Worm (Caenorhabditis elegans) whole organism, L3 larva: ENCODE results near the gene Y46D2A.1.

Experiments used
- daf-12 ChIP-seq: fragments of 150-350 bp; optimal IDR thresholded peaks from 2 replicates; lab custom pipeline; 2014; ENCODE audit warnings: missing biosample characterization, missing genetic modification reagents, missing genetic modification characterization
- egl-27 ChIP-seq: sonication (generic microtip); optimal IDR thresholded peaks from 4 replicates; lab custom pipeline; 2017; ENCODE audit warnings: missing biosample characterization, missing genetic modification reagents, missing genetic modification characterization
- lin-15B ChIP-seq: fragments of 150-350 bp; optimal IDR thresholded peaks from 2 replicates; lab custom pipeline; 2014; ENCODE audit warnings: missing biosample characterization, missing genetic modification characterization
- mdl-1 ChIP-seq: fragments of 150-350 bp; optimal IDR thresholded peaks from 2 replicates; lab custom pipeline; 2014; ENCODE audit warnings: missing biosample characterization, missing genetic modification characterization
- pha-4 ChIP-seq: fragments of 150-350 bp; optimal IDR thresholded peaks from 2 replicates; lab custom pipeline; 2014; ENCODE audit warnings: missing biosample characterization, missing genetic modification reagents, missing genetic modification characterization

ce11 chrII:3322257-3322656 lies at the start of gene Y46D2A.1:
- TF ChIP-seq egl-27: no peak
- TF ChIP-seq lin-15B: no peak
- TF ChIP-seq daf-12 (tag; lab: Kevin White, UChicago): no peak
- no peak for TF ChIP-seq mdl-1 (tag; lab: Kevin White, UChicago)
- TF ChIP-seq pha-4: no peak
